Worm (Caenorhabditis elegans): ENCODE measurements around the gene Y38E10A.28.

Gene Y38E10A.28

DNA sequence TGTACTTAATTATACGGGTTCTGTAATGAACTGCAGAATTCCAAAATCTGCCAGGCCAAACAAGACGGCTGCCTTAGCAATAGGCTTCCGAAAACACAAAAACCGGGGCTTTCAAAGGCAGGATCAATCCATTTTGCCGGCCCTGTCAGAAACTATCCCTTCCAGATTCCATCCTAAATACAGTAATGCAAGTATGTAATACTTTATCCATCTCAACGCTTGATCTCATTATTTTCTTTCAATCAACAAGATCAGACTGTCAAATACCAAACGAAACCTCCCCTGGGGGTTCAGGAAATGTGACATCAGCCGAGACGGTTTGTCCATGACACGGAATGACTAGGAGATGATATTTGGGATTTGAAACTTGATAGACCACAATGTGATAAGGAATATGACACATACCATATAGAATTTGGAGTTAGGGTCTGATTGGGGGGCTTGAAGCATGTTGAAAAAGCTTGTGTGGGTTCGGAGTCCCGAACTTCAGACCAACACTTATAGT is 3.3 kb upstream of the Y38E10A.28 start:
- TF ChIP-seq daf-12 (tag; optimal IDR thresholded peaks at IDR 0.05) (no peak), fkh-2 (tag; optimal IDR thresholded peaks at IDR 0.05) (no peak), nhr-77 (tag; optimal IDR thresholded peaks at IDR 0.05) (no peak), jun-1 (tag; optimal IDR thresholded peaks at IDR 0.05) (no peak), nhr-25 (tag; optimal IDR thresholded peaks at IDR 0.05) (no peak), lin-39 (tag; optimal IDR thresholded peaks at IDR 0.05) (no peak)

DNA sequence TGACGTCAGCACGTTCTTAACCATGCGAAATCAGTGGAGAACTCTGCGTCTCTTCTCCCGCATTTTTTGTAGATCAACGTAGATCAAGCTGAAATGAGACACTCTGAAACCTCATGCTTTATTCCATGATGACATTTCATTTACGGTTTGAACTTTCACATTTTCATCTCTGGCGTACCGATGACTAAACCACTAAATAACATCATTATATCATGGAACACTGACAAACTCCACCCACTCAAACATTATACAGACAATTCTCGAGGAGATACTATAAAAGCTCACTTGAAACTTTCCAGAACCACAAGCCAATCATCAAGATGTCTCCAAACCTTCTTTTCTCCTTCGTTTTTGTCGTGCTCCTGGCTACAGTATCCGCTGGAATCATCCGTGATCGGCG is 2.6 kb upstream of the Y38E10A.28 start, which contains the start of gene nspe-7:
Gene nspe-7 (plus strand): TSS at position 301 of the 400 bp plus-strand sequence.
- TF ChIP-seq elt-3 (tag; optimal IDR thresholded peaks at IDR 0.05) = no peak
- TF ChIP-seq egl-27 (tag; optimal IDR thresholded peaks at IDR 0.05) = no peak
- TF ChIP-seq nhr-237 (tag; optimal IDR thresholded peaks at IDR 0.05) = no peak
- no peak for TF ChIP-seq skn-1 (tag; optimal IDR thresholded peaks at IDR 0.05)
- TF ChIP-seq lin-15B (tag; optimal IDR thresholded peaks at IDR 0.05) = no peak
- TF ChIP-seq elt-1 (tag; optimal IDR thresholded peaks at IDR 0.05) = no peak
- no peak for TF ChIP-seq nhr-28 (tag; optimal IDR thresholded peaks at IDR 0.05)
- no peak for TF ChIP-seq nhr-23 (tag; optimal IDR thresholded peaks at IDR 0.05)
- TF ChIP-seq R02D3.7 (tag; optimal IDR thresholded peaks at IDR 0.05) = no peak
- no peak for TF ChIP-seq zag-1 (tag; optimal IDR thresholded peaks at IDR 0.05)

- TF ChIP-seq nhr-25 (tag; optimal IDR thresholded peaks at IDR 0.05) = peak; percentile 9
- no peak for TF ChIP-seq hmg-11 (tag; optimal IDR thresholded peaks at IDR 0.05)
Measured at ce11 chrII:12628566-12628965, 921 bp upstream of the Y38E10A.28 start, which contains the start of gene nspe-5. Gene nspe-5, plus strand, starts transcription at chrII:12628866.

DNA sequence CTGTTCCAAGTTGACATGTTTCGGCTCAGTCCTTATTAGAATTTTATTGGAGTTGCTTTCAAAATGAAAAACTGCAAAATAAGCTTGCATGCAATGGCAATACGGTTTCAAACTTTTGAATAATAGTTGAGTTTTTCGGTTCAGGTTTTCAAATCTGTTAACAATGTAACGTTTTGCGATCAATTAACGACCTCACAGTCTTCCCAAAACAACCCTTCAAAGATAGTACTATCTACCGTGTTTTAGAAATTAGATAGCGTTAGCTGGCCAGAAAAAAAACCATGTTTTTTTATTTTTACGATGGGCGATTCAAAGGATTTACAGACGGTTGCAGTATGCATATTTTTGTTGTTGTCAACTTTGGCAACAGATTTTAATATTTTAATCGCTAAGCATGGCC is 1.4 kb downstream of the Y38E10A.28 start, which contains the start of gene Y38E10A.34:
Gene Y38E10A.34 (plus strand): TSS at position 301 of the 400 bp plus-strand sequence.
- TF ChIP-seq ceh-28 (tag; optimal IDR thresholded peaks at IDR 0.05) (no peak), tbx-2 (tag; optimal IDR thresholded peaks at IDR 0.05) (no peak), elt-1 (tag; optimal IDR thresholded peaks at IDR 0.05) (no peak), ceh-9 (tag; optimal IDR thresholded peaks at IDR 0.05) (no peak), nhr-67 (tag; optimal IDR thresholded peaks at IDR 0.05) (no peak), mml-1 (tag; optimal IDR thresholded peaks at IDR 0.05) (no peak)

DNA sequence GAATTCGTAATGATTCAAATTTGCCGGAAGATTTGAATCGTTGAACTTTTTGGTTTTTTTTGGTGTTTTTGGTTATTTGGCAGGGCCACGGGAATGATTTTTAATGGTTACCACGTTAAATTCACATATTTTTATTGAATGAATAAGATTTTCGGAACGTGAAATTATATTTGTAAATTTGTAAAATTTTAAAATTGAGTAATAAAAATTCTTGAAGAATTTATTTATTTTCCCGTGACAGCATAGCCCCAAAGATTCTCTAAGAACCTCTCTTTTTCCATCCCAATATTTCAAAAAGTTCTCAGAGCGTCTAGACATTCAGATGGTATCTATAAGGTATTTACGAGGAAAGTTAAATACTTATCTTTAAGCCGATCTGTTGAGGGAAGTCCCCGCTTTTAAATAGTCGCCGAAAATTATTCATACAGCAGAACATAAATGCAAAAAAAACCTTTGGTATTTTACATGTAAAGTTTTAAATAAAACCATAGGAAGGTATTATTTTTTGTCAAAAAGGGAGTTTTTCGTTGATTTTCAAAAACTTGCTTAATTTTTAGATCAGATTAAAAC is 5.3 kb downstream of the Y38E10A.28 start, which contains the start of gene Y38E10A.17:
Gene Y38E10A.17 (minus strand): TSS at position 51 of the 570 bp plus-strand sequence.
- TF ChIP-seq elt-1 (tag; optimal IDR thresholded peaks at IDR 0.05) = peak; percentile 68
- TF ChIP-seq eor-1 (tag; optimal IDR thresholded peaks at IDR 0.05) = no peak
- no peak for TF ChIP-seq nhr-23 (tag; optimal IDR thresholded peaks at IDR 0.05)
- TF ChIP-seq ztf-4 (tag; optimal IDR thresholded peaks at IDR 0.05) = no peak
- no peak for TF ChIP-seq ceh-82 (tag; optimal IDR thresholded peaks at IDR 0.05)

- TF ChIP-seq egl-5 (tag; optimal IDR thresholded peaks at IDR 0.05) (no peak), elt-3 (tag; optimal IDR thresholded peaks at IDR 0.05) (no peak), nhr-28 (tag; optimal IDR thresholded peaks at IDR 0.05) (no peak)
Measured at ce11 chrII:12636602-12637001, 7.1 kb downstream of the Y38E10A.28 start, which contains the start of gene nhr-234. Gene nhr-234, plus strand, starts transcription at chrII:12636678.

- TF ChIP-seq unc-62 (GFP tag; optimal IDR thresholded peaks at IDR 0.05) = no peak
- TF ChIP-seq unc-39 (tag; optimal IDR thresholded peaks at IDR 0.05) = no peak
- no peak for TF ChIP-seq snpc-4 (tag; optimal IDR thresholded peaks at IDR 0.05)
- TF ChIP-seq nfya-1 (tag; optimal IDR thresholded peaks at IDR 0.05; ENCODE audit: insufficient read depth) = no peak
- TF ChIP-seq nhr-28 (tag; optimal IDR thresholded peaks at IDR 0.05) = no peak
Measured at ce11 chrII:12640370-12640769, 10.9 kb downstream of the Y38E10A.28 start, which contains the start of gene nhr-235. Gene nhr-235, plus strand, starts transcription at chrII:12640670.

All from whole organism, L3 larva.